Worm (Caenorhabditis elegans) whole organism, late embryonic: Measurements from ENCODE around the gene dpy-13.

Experiments
- ets-4 ChIP-seq: sonication (generic microtip); optimal IDR thresholded peaks from 2 replicates; lab custom pipeline; 2016; ENCODE audit warnings: missing genetic modification characterization, missing compliant biosample characterization
- zip-5 ChIP-seq: sonication (generic microtip); optimal IDR thresholded peaks from 2 replicates; lab custom pipeline; 2016; ENCODE audit warnings: missing genetic modification characterization, missing compliant biosample characterization

ce11 chrIV:4215349-4215748 lies 20.1 kb upstream of the dpy-13 start:
- TF ChIP-seq ets-4 (no peak), zip-5 (tag; lab: Kevin White, UChicago) (no peak)
